Worm (Caenorhabditis elegans) whole organism, L3 larva: ENCODE measurements around the gene C01G6.4.

Experiments used
- ZK546.5 ChIP-seq: sonication (generic microtip); optimal IDR thresholded peaks from 2 replicates; lab custom pipeline; 2017; ENCODE audit warnings: missing biosample characterization, missing genetic modification characterization
- aly-2 ChIP-seq: fragments of 150-350 bp; optimal IDR thresholded peaks from 2 replicates; lab custom pipeline; 2014; ENCODE audit warnings: missing biosample characterization, missing genetic modification characterization
- ceh-16 ChIP-seq: sonication (generic microtip); optimal IDR thresholded peaks from 2 replicates; lab custom pipeline; 2017; ENCODE audit warnings: missing biosample characterization, missing genetic modification characterization
- ceh-28 ChIP-seq: fragments of 150-350 bp; optimal IDR thresholded peaks from 2 replicates; lab custom pipeline; 2014; ENCODE audit warnings: missing biosample characterization, missing genetic modification reagents, missing genetic modification characterization
- ceh-9 ChIP-seq: sonication (generic microtip); optimal IDR thresholded peaks from 2 replicates; lab custom pipeline; 2018; ENCODE audit warnings: missing biosample characterization, missing genetic modification characterization
- egl-5 ChIP-seq: fragments of 150-350 bp; optimal IDR thresholded peaks from 2 replicates; lab custom pipeline; 2017; ENCODE audit warnings: missing biosample characterization, missing genetic modification reagents, missing genetic modification characterization, inconsistent platforms
- elt-1 ChIP-seq: fragments of 150-350 bp; optimal IDR thresholded peaks from 2 replicates; lab custom pipeline; 2014; ENCODE audit warnings: missing biosample characterization, missing genetic modification characterization
- elt-2 ChIP-seq: sonication (generic microtip); optimal IDR thresholded peaks from 2 replicates; lab custom pipeline; 2016; ENCODE audit warnings: missing genetic modification reagents, mild to moderate bottlenecking, missing genetic modification characterization, missing compliant biosample characterization
- eor-1 ChIP-seq, 2 experiments: fragments of 150-350 bp; optimal IDR thresholded peaks; 2 replicates each; lab custom pipeline; 2014 to 2018; ENCODE audit warnings: missing biosample characterization in 2 of 2, missing genetic modification characterization in 2 of 2
- fkh-10 ChIP-seq: sonication (generic microtip); optimal IDR thresholded peaks from 2 replicates; lab custom pipeline; 2017; ENCODE audit warnings: missing biosample characterization, missing genetic modification reagents, missing genetic modification characterization
- fkh-2 ChIP-seq: fragments of 150-350 bp; optimal IDR thresholded peaks from 2 replicates; lab custom pipeline; 2014; ENCODE audit warnings: missing biosample characterization, missing genetic modification reagents, missing genetic modification characterization
- fos-1 ChIP-seq: fragments of 150-350 bp; optimal IDR thresholded peaks from 2 replicates; lab custom pipeline; 2014; ENCODE audit warnings: missing biosample characterization, missing genetic modification characterization
- hmg-11 ChIP-seq: sonication (generic microtip); optimal IDR thresholded peaks from 2 replicates; lab custom pipeline; 2016; ENCODE audit warnings: missing genetic modification characterization, missing compliant biosample characterization
- jun-1 ChIP-seq: fragments of 150-350 bp; optimal IDR thresholded peaks from 2 replicates; lab custom pipeline; 2014; ENCODE audit warnings: missing biosample characterization, missing genetic modification reagents, missing genetic modification characterization
- lin-15B ChIP-seq: fragments of 150-350 bp; optimal IDR thresholded peaks from 2 replicates; lab custom pipeline; 2014; ENCODE audit warnings: missing biosample characterization, missing genetic modification characterization
- lin-39 ChIP-seq: fragments of 150-350 bp; optimal IDR thresholded peaks from 2 replicates; lab custom pipeline; 2018; ENCODE audit warnings: missing biosample characterization, missing genetic modification reagents, missing genetic modification characterization
- mml-1 ChIP-seq: fragments of 150-350 bp; sonication (generic microtip); optimal IDR thresholded peaks from 3 replicates; lab custom pipeline; 2014; ENCODE audit warnings: missing biosample characterization, missing genetic modification characterization
- nfya-1 ChIP-seq: sonication (generic microtip); optimal IDR thresholded peaks from 2 replicates; lab custom pipeline; 2017; ENCODE audit warnings: missing genetic modification characterization, mild to moderate bottlenecking, missing compliant biosample characterization, antibody characterized with exemption, moderate library complexity; ENCODE audit not compliant: insufficient read depth
- nhr-12 ChIP-seq: fragments of 150-350 bp; optimal IDR thresholded peaks from 2 replicates; lab custom pipeline; 2014; ENCODE audit warnings: missing biosample characterization, missing genetic modification characterization
- nhr-23 ChIP-seq: fragments of 150-350 bp; optimal IDR thresholded peaks from 2 replicates; lab custom pipeline; 2014; ENCODE audit warnings: missing biosample characterization, missing genetic modification reagents, missing genetic modification characterization
- nhr-237 ChIP-seq: fragments of 150-350 bp; optimal IDR thresholded peaks from 2 replicates; lab custom pipeline; 2014; ENCODE audit warnings: missing biosample characterization, missing genetic modification characterization
- nhr-25 ChIP-seq: sonication (generic microtip); optimal IDR thresholded peaks from 2 replicates; lab custom pipeline; 2017; ENCODE audit warnings: missing biosample characterization, missing genetic modification characterization
- nhr-28 ChIP-seq: fragments of 150-350 bp; optimal IDR thresholded peaks from 2 replicates; lab custom pipeline; 2014; ENCODE audit warnings: missing biosample characterization, missing genetic modification characterization
- nhr-43 ChIP-seq: sonication (generic microtip); optimal IDR thresholded peaks from 2 replicates; lab custom pipeline; 2016; ENCODE audit warnings: mild to moderate bottlenecking, missing genetic modification characterization, missing compliant biosample characterization; ENCODE audit not compliant: poor library complexity, severe bottlenecking
- pha-4 ChIP-seq: fragments of 150-350 bp; optimal IDR thresholded peaks from 2 replicates; lab custom pipeline; 2014; ENCODE audit warnings: missing biosample characterization, missing genetic modification reagents, missing genetic modification characterization
- pqm-1 ChIP-seq: fragments of 150-350 bp; optimal IDR thresholded peaks from 2 replicates; lab custom pipeline; 2017; ENCODE audit warnings: missing biosample characterization, missing genetic modification characterization, inconsistent platforms
- sea-2 ChIP-seq: fragments of 150-350 bp; sonication (generic microtip); optimal IDR thresholded peaks from 4 replicates; lab custom pipeline; 2014; ENCODE audit warnings: missing biosample characterization, missing genetic modification reagents, missing genetic modification characterization
- unc-62 ChIP-seq: fragments of 150-350 bp; sonication (generic microtip); optimal IDR thresholded peaks from 4 replicates; lab custom pipeline; 2014; ENCODE audit warnings: missing biosample characterization, missing genetic modification reagents, missing genetic modification characterization
- zag-1 ChIP-seq: fragments of 150-350 bp; optimal IDR thresholded peaks from 2 replicates; lab custom pipeline; 2014; ENCODE audit warnings: missing biosample characterization, missing genetic modification characterization
- ztf-4 ChIP-seq: fragments of 150-350 bp; optimal IDR thresholded peaks from 2 replicates; lab custom pipeline; 2014; ENCODE audit warnings: missing biosample characterization, missing genetic modification characterization

C01G6.4 gene

DNA sequence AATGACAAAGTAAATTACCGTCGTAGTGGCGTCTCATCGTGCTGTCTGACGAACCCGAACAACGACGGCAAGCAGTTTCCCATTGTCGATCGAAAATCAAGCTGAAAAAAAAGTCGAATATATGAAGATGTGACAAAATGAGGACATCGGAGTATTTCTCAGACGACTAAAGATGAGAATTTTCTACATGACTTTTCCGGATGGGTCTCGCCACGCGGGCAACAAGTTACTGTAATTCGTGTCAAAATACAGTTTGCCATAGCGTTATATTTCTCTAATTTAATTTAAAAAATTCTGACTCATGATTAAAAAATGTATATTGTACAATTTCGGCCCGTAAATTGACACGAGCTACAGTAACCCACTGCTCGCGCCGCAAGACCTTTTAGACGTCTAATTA is at the start of gene C01G6.4:
Gene C01G6.4, minus strand, starts transcription at position 101 of the 400 bp plus-strand sequence.
- TF ChIP-seq sea-2 (no peak), nhr-23 (tag; lab: Kevin White, UChicago) (no peak), elt-2 (no peak), lin-39 (tag; lab: Kevin White, UChicago) (no peak), pha-4 (tag; lab: Kevin White, UChicago) (no peak), fkh-10 (GFP tag; lab: Kevin White, UChicago) (no peak), nhr-237 (no peak), nfya-1 (tag; lab: Kevin White, UChicago) (no peak), nhr-12 (tag; lab: Kevin White, UChicago) (no peak)

DNA sequence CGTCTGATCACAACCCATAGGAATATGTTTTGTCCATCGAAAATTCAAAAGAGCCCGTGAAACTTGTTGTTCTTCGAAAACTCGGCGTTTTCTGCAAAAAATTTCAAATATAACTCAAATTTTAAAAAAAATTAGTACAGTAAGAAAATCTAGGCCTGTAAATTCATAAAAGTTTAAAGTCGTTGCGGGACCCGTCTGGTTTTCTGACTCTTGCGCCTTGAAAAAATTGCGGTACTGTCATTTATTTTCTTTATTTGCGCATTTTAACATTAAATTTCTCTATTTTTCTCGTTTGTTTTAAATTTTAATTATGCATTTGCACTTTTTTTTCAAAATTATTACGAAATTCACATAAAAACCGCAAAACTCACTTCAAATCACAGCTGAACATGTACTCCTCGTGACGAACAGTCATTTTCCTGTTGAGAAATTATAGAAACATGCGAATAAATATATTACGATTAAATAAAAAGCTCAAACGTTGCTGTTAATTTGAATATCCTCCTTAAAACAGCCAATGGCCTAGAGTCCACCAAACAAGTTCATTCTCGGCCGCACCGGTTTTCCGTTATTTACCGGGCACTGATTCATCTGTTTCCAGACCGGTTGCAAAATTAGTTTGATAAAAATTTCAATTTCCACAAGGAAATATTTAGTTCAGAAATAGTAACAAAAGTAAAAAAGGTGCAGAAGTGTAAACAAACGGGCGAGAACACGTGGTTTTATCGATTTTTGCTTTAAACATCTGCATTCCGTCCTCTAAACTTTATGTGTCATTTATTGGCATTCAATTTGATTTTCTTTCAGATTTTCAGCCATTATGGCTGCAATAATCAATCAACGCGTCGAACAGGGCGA is 46.4 kb upstream of the C01G6.4 start, which contains the start of the genes csa-1 and wdfy-2:
Gene csa-1, minus strand, starts transcription at position 669 of the 858 bp plus-strand sequence.
Gene wdfy-2, plus strand, starts transcription at position 808 of the 858 bp plus-strand sequence.
- peak; percentile 41 for TF ChIP-seq nfya-1 (tag; lab: Kevin White, UChicago)
- no peak for TF ChIP-seq ceh-9 (tag; lab: Kevin White, UChicago)
- TF ChIP-seq elt-2, result peak; percentile 8
- peak; percentile 70 for TF ChIP-seq pha-4 (tag; lab: Kevin White, UChicago)

DNA sequence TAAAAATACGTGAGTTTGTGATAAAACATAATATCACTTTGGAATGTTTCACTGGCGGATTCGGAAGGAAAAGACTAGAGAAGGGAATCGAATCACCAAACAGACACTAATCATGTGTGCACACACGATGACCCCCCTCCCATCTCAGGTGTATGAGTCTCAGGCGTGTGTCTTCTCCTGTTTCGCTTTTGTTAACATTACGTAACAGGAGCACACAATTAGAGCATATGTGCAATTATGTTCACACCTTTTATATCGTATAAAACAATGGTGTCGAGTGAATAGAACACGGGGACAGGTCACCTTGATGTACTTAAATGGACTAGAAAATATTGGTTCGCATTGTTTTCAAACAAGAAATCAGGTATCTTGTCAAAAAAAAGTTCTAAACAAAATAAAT is 44.0 kb upstream of the C01G6.4 start:
- no peak for TF ChIP-seq pqm-1 (tag; lab: Kevin White, UChicago)
- TF ChIP-seq aly-2 (tag; lab: Kevin White, UChicago), result no peak
- TF ChIP-seq unc-62 (GFP tag; lab: Kevin White, UChicago), result no peak
- no peak for TF ChIP-seq jun-1
- no peak for TF ChIP-seq ceh-16
- no peak for TF ChIP-seq ZK546.5
- TF ChIP-seq elt-1 (tag; lab: Kevin White, UChicago), result no peak
- no peak for TF ChIP-seq nhr-25 (tag; lab: Kevin White, UChicago)
- TF ChIP-seq ztf-4 (tag; lab: Kevin White, UChicago), result no peak
- TF ChIP-seq nhr-23 (tag; lab: Kevin White, UChicago), result no peak
- TF ChIP-seq elt-2, result no peak
- no peak for TF ChIP-seq ceh-9 (tag; lab: Kevin White, UChicago)
- no peak for TF ChIP-seq fkh-2 (tag; lab: Kevin White, UChicago)
- TF ChIP-seq hmg-11 (tag; lab: Kevin White, UChicago), result no peak
- TF ChIP-seq nhr-28 (tag; lab: Kevin White, UChicago), result no peak
- TF ChIP-seq ceh-28, result no peak
- TF ChIP-seq zag-1 (tag; lab: Kevin White, UChicago), result no peak

DNA sequence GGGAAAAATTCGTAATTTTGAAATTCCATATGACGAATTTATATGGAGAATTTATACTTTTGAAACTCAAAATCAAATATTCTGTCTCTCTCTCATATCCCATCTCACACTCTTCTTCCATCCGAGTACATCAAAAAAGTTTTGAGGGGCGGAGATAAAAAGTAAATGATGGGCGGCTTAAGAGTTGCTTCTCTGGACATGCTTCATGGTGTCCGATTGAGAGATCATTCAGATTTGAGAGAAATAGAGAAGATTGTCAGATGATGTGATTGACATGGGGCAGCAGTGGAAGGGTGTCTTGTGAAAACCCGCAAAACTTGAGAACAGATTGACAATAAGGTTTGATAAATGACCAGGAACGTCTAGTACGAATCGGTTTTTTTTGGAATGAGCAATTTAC is 42.9 kb upstream of the C01G6.4 start:
- peak; percentile 1 for TF ChIP-seq nfya-1 (tag; lab: Kevin White, UChicago)
- TF ChIP-seq unc-62 (GFP tag; lab: Kevin White, UChicago), result peak; percentile 59
- no peak for TF ChIP-seq sea-2
- TF ChIP-seq eor-1 (tag; optimal IDR thresholded peaks at IDR 0.05; lab: Kevin White, UChicago), result no peak

DNA sequence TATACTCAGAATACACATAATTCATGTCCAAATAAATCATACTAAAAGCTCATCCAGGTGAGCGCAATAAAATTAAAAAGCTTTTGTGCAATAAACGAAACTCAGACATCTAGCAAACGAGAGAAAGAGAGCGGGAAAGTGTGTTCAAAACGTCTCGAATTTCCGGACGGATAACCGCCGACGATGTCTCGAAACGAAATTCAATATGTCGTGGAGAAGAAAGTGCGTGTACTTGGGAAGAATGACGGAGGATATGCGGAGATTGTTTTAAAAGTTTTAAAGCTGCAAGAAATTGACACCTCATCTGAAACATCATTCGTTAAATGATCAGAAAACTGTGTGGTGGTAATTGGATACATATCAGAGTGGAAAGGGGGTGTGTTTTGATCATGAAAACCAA is 41.9 kb upstream of the C01G6.4 start:
- TF ChIP-seq nhr-43 (tag; lab: Kevin White, UChicago) (no peak), ztf-4 (tag; lab: Kevin White, UChicago) (no peak), fkh-2 (tag; lab: Kevin White, UChicago) (no peak), nhr-237 (no peak), unc-62 (GFP tag; lab: Kevin White, UChicago) (no peak), pha-4 (tag; lab: Kevin White, UChicago) (no peak), ceh-9 (tag; lab: Kevin White, UChicago) (no peak), fos-1 (tag; lab: Kevin White, UChicago) (no peak), mml-1 (tag; lab: Kevin White, UChicago) (no peak), lin-15B (no peak), egl-5 (no peak), jun-1 (no peak)
